Fruit fly (Drosophila melanogaster) whole organism, embryonic: ENCODE data around the gene CG42263.

Experiments
- Adf1 ChIP-seq: fragments of 200-800 bp; sonication (Bioruptor generic); IDR thresholded peaks from 2 replicates; pipeline ENCODE4 v1.3.6; 2022; ENCODE audit warnings: missing biosample characterization, missing genetic modification characterization
- Atf6 ChIP-seq: fragments of 200-800 bp; sonication (Bioruptor generic); IDR thresholded peaks from 2 replicates; pipeline ENCODE4 v1.3.6; 2022; ENCODE audit warnings: missing biosample characterization, missing genetic modification characterization
- Blimp-1 ChIP-seq: fragments of 200-800 bp; sonication (Bioruptor generic); optimal IDR thresholded peaks from 3 replicates; lab custom pipeline; 2018; ENCODE audit warnings: missing biosample characterization, missing genetic modification characterization, mild to moderate bottlenecking, moderate library complexity, missing genetic modification reagents
- CG10274 ChIP-seq: fragments of 200-800 bp; sonication (Bioruptor generic); optimal IDR thresholded peaks from 3 replicates; lab custom pipeline; 2017; ENCODE audit warnings: missing biosample characterization, mild to moderate bottlenecking, missing genetic modification characterization
- CG10321 ChIP-seq: fragments of 200-800 bp; sonication (Bioruptor generic); IDR thresholded peaks from 2 replicates; pipeline ENCODE4 v1.3.6; 2022; ENCODE audit warnings: missing biosample characterization, missing genetic modification characterization
- CG10654 ChIP-seq: fragments of 200-800 bp; sonication (Bioruptor generic); optimal IDR thresholded peaks from 2 replicates; lab custom pipeline; 2016; ENCODE audit warnings: missing biosample characterization, missing genetic modification characterization
- CG11456 ChIP-seq: fragments of 200-800 bp; sonication (Bioruptor generic); IDR thresholded peaks from 3 replicates; pipeline ENCODE4 v1.3.6; 2022; ENCODE audit warnings: missing biosample characterization, missing genetic modification characterization
- CG11560 ChIP-seq: fragments of 200-800 bp; sonication (Bioruptor generic); IDR thresholded peaks from 3 replicates; pipeline ENCODE4 v1.3.6; 2022; ENCODE audit warnings: missing biosample characterization, missing genetic modification characterization
- CG11696 ChIP-seq: fragments of 200-800 bp; sonication (Bioruptor generic); IDR thresholded peaks from 2 replicates; pipeline ENCODE4 v1.3.6; 2022; ENCODE audit warnings: missing biosample characterization, missing genetic modification characterization
- CG12071 ChIP-seq: fragments of 200-800 bp; sonication (Bioruptor generic); optimal IDR thresholded peaks from 3 replicates; lab custom pipeline; 2018; ENCODE audit warnings: missing biosample characterization, mild to moderate bottlenecking, missing genetic modification characterization
- CG12219 ChIP-seq: fragments of 200-800 bp; sonication (Bioruptor generic); optimal IDR thresholded peaks from 3 replicates; lab custom pipeline; 2018; ENCODE audit warnings: missing biosample characterization, mild to moderate bottlenecking, missing genetic modification characterization
- CG12299 ChIP-seq: fragments of 200-800 bp; sonication (Bioruptor generic); optimal IDR thresholded peaks from 2 replicates; lab custom pipeline; 2018; ENCODE audit warnings: missing biosample characterization, mild to moderate bottlenecking, missing genetic modification characterization
- CG13123 ChIP-seq: fragments of 200-800 bp; sonication (Bioruptor generic); optimal IDR thresholded peaks from 2 replicates; lab custom pipeline; 2016; ENCODE audit warnings: missing biosample characterization, missing genetic modification characterization
- CG1832 ChIP-seq: fragments of 200-800 bp; sonication (Bioruptor generic); optimal IDR thresholded peaks from 2 replicates; lab custom pipeline; 2017; ENCODE audit warnings: missing biosample characterization, mild to moderate bottlenecking, missing genetic modification characterization, inconsistent platforms
- CG2199 ChIP-seq: fragments of 200-800 bp; sonication (Bioruptor generic); IDR thresholded peaks from 3 replicates; pipeline ENCODE4 v1.3.6; 2022; ENCODE audit warnings: missing biosample characterization, missing genetic modification characterization
- CG2712 ChIP-seq: fragments of 200-800 bp; optimal IDR thresholded peaks from 3 replicates; lab custom pipeline; 2019; ENCODE audit warnings: missing biosample characterization, mild to moderate bottlenecking, missing genetic modification characterization, moderate library complexity
- CG42726 ChIP-seq: fragments of 200-800 bp; sonication (Bioruptor generic); IDR thresholded peaks from 2 replicates; pipeline ENCODE4 v1.3.6; 2022; ENCODE audit warnings: missing biosample characterization, missing genetic modification characterization; ENCODE audit not compliant: partially characterized antibody
- CG4282 ChIP-seq: fragments of 200-800 bp; sonication (Bioruptor generic); optimal IDR thresholded peaks from 2 replicates; lab custom pipeline; 2016; ENCODE audit warnings: missing biosample characterization, missing genetic modification characterization
- CG4360 ChIP-seq: fragments of 200-800 bp; sonication (Bioruptor generic); IDR thresholded peaks from 2 replicates; pipeline ENCODE4 v1.3.6; 2022; ENCODE audit warnings: missing biosample characterization, missing genetic modification characterization
- CG4424 ChIP-seq: fragments of 200-800 bp; sonication (Bioruptor generic); optimal IDR thresholded peaks from 3 replicates; lab custom pipeline; 2016; ENCODE audit warnings: missing biosample characterization, missing genetic modification characterization
- CG4617 ChIP-seq: fragments of 200-800 bp; sonication (Bioruptor generic); optimal IDR thresholded peaks from 3 replicates; lab custom pipeline; 2016; ENCODE audit warnings: missing biosample characterization, missing genetic modification characterization, borderline replicate concordance
- CG6175 ChIP-seq: fragments of 200-800 bp; sonication (Bioruptor generic); IDR thresholded peaks from 3 replicates; pipeline ENCODE4 v1.3.6; 2022; ENCODE audit warnings: missing biosample characterization, missing genetic modification characterization
- CG6854 ChIP-seq: fragments of 200-800 bp; sonication (Bioruptor generic); optimal IDR thresholded peaks from 3 replicates; lab custom pipeline; 2017; ENCODE audit warnings: missing biosample characterization, mild to moderate bottlenecking, missing genetic modification characterization
- Dfd ChIP-seq, 2 experiments: fragments of >200 bp; optimal IDR thresholded peaks; 2 replicates each; lab custom pipeline; 2017; ENCODE audit warnings: missing biosample characterization in 2 of 2, missing genetic modification characterization in 2 of 2
- ERR ChIP-seq: fragments of 200-800 bp; sonication (Bioruptor generic); optimal IDR thresholded peaks from 2 replicates; lab custom pipeline; 2016; ENCODE audit warnings: missing biosample characterization, missing genetic modification characterization
- Ets97D ChIP-seq: fragments of 200-800 bp; sonication (Bioruptor generic); optimal IDR thresholded peaks from 3 replicates; lab custom pipeline; 2016; ENCODE audit warnings: missing biosample characterization, missing genetic modification characterization
- Fer2 ChIP-seq: fragments of 200-800 bp; sonication (Bioruptor generic); optimal IDR thresholded peaks from 2 replicates; lab custom pipeline; 2018; ENCODE audit warnings: missing biosample characterization, mild to moderate bottlenecking, missing genetic modification characterization, moderate library complexity
- Hr3 ChIP-seq: fragments of 200-800 bp; sonication (Bioruptor generic); optimal IDR thresholded peaks from 3 replicates; lab custom pipeline; 2016; ENCODE audit warnings: missing biosample characterization, missing genetic modification characterization
- Nf-YC ChIP-seq: fragments of 200-800 bp; optimal IDR thresholded peaks from 3 replicates; lab custom pipeline; 2019; ENCODE audit warnings: missing biosample characterization, mild to moderate bottlenecking, missing genetic modification characterization, moderate library complexity
- Oaz ChIP-seq: fragments of 200-800 bp; sonication (Bioruptor generic); IDR thresholded peaks from 2 replicates; pipeline ENCODE4 v1.3.6; 2022; ENCODE audit warnings: missing biosample characterization, missing genetic modification characterization
- Scr ChIP-seq: fragments of 200-800 bp; sonication (Bioruptor generic); IDR thresholded peaks from 2 replicates; pipeline ENCODE4 v1.3.6; 2022; ENCODE audit warnings: missing biosample characterization, missing genetic modification characterization; ENCODE audit not compliant: partially characterized antibody
- Side ChIP-seq: fragments of 200-800 bp; sonication (Bioruptor generic); optimal IDR thresholded peaks from 2 replicates; lab custom pipeline; 2016; ENCODE audit warnings: missing biosample characterization, missing genetic modification characterization
- Ssrp ChIP-seq: fragments of 200-800 bp; sonication (Bioruptor generic); optimal IDR thresholded peaks from 2 replicates; lab custom pipeline; 2018; ENCODE audit warnings: missing biosample characterization, mild to moderate bottlenecking, missing genetic modification characterization, moderate library complexity
- Stat92E ChIP-seq, 3 experiments: fragments of >200 bp in 2 of 3; fragments of 200-800 bp in 1 of 3; sonication (Bioruptor generic) in 1 of 3; optimal IDR thresholded peaks; 2 replicates each; lab custom pipeline; 2017 to 2019; ENCODE audit warnings: missing biosample characterization in 3 of 3, missing genetic modification characterization in 3 of 3, mild to moderate bottlenecking in 1 of 3, moderate library complexity in 1 of 3
- Taf1 ChIP-seq: fragments of 200-800 bp; sonication (Bioruptor generic); IDR thresholded peaks from 2 replicates; pipeline ENCODE4 v1.3.6; 2022; ENCODE audit warnings: missing biosample characterization, missing genetic modification characterization
- al ChIP-seq: fragments of 200-800 bp; sonication (Bioruptor generic); IDR thresholded peaks from 2 replicates; pipeline ENCODE4 v1.3.6; 2022; ENCODE audit warnings: missing biosample characterization, missing genetic modification characterization
- bigmax ChIP-seq: fragments of 200-800 bp; sonication (Bioruptor generic); optimal IDR thresholded peaks from 2 replicates; lab custom pipeline; 2018; ENCODE audit warnings: missing biosample characterization, mild to moderate bottlenecking, missing genetic modification characterization
- eyg ChIP-seq: fragments of 200-800 bp; sonication (Bioruptor generic); optimal IDR thresholded peaks from 3 replicates; lab custom pipeline; 2016; ENCODE audit warnings: missing biosample characterization, missing genetic modification characterization
- grau ChIP-seq: fragments of 200-800 bp; optimal IDR thresholded peaks from 3 replicates; lab custom pipeline; 2019; ENCODE audit warnings: missing biosample characterization, mild to moderate bottlenecking, missing genetic modification characterization, moderate library complexity
- hth ChIP-seq: fragments of >200 bp; optimal IDR thresholded peaks from 2 replicates; lab custom pipeline; 2017; ENCODE audit warnings: inconsistent platforms
- insv ChIP-seq, 2 experiments: fragments of 200-800 bp; sonication (Bioruptor generic); optimal IDR thresholded peaks; 3 replicates each; lab custom pipeline; 2016 to 2018; ENCODE audit warnings: missing biosample characterization in 2 of 2, missing genetic modification characterization in 2 of 2
- lab ChIP-seq: fragments of 200-800 bp; sonication (Bioruptor generic); optimal IDR thresholded peaks from 3 replicates; lab custom pipeline; 2017; ENCODE audit warnings: missing biosample characterization, missing genetic modification characterization, mild to moderate bottlenecking, moderate library complexity, missing genetic modification reagents
- odd ChIP-seq: fragments of 200-800 bp; sonication (Bioruptor generic); optimal IDR thresholded peaks from 2 replicates; lab custom pipeline; 2017; ENCODE audit warnings: missing biosample characterization, mild to moderate bottlenecking, missing genetic modification characterization
- pan ChIP-seq, 4 experiments: fragments of >200 bp in 3 of 4; fragments of 200-800 bp in 1 of 4; sonication (Bioruptor generic) in 1 of 4; optimal IDR thresholded peaks in 3 of 4; IDR thresholded peaks in 1 of 4; 2 replicates each; pipeline versions ENCODE4 v1.3.6 to Lab custom; 2017 to 2022; ENCODE audit warnings: missing biosample characterization in 2 of 4, missing genetic modification characterization in 2 of 4, mixed read lengths in 1 of 4
- peb ChIP-seq: fragments of 200-800 bp; sonication (Bioruptor generic); IDR thresholded peaks from 2 replicates; pipeline ENCODE4 v1.3.6; 2022; ENCODE audit warnings: missing biosample characterization, missing genetic modification characterization
- pros ChIP-seq: fragments of 200-800 bp; sonication (Bioruptor generic); optimal IDR thresholded peaks from 3 replicates; lab custom pipeline; 2019; ENCODE audit warnings: missing biosample characterization, mild to moderate bottlenecking, missing genetic modification characterization, moderate library complexity
- sd ChIP-seq: fragments of 200-800 bp; sonication (Bioruptor generic); optimal IDR thresholded peaks from 3 replicates; lab custom pipeline; 2018; ENCODE audit warnings: missing biosample characterization, mild to moderate bottlenecking, missing genetic modification characterization, moderate library complexity
- slou ChIP-seq: fragments of 200-800 bp; sonication (Bioruptor generic); optimal IDR thresholded peaks from 3 replicates; lab custom pipeline; 2016; ENCODE audit warnings: missing biosample characterization, missing genetic modification characterization
- stwl ChIP-seq: fragments of 200-800 bp; sonication (Bioruptor generic); optimal IDR thresholded peaks from 3 replicates; lab custom pipeline; 2018; ENCODE audit warnings: missing biosample characterization, mild to moderate bottlenecking, missing genetic modification characterization, moderate library complexity
- trh ChIP-seq: fragments of 200-800 bp; sonication (Bioruptor generic); optimal IDR thresholded peaks from 2 replicates; lab custom pipeline; 2016; ENCODE audit warnings: missing biosample characterization, missing genetic modification characterization
- z ChIP-seq: fragments of 200-800 bp; sonication (Bioruptor generic); IDR thresholded peaks from 3 replicates; pipeline ENCODE4 v1.3.6; 2022; ENCODE audit warnings: missing biosample characterization, missing genetic modification characterization

The CG42263 gene

DNA sequence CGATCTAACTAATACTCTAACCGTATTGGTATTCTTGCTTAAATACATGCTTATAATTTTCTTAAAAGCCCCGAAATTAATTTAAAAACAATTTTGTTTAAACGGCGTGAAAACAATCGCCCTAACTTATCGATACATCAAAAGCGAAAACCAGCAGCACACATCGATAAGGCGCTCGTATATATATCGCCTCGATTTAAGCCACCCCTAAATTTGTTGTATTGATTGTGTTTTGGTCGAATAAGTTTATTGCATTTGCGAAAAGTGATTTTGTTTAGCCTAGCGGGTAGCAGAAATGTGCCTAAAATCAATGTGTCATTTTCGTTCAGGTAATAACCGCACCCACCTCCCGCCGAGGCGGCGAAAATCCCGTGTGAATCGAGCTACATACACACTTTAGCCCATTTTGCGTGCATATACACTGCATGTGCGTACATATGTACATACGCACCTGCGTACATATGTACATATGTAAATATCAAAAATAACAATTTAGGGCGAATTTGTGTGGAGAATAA is 36.2 kb upstream of the CG42263 start, which contains the start of the genes CG7646 and Nca (continued):
- TF ChIP-seq CG11696 (GFP tag; lab: Robert Waterston, UW), result no peak
- peak; percentile 31 for TF ChIP-seq Ets97D (GFP tag; lab: Kevin White, UChicago)
- TF ChIP-seq CG2199 (GFP tag; lab: Robert Waterston, UW), result no peak
- no peak for TF ChIP-seq Adf1 (GFP tag; lab: Robert Waterston, UW)
- no peak for TF ChIP-seq Oaz (GFP tag; lab: Robert Waterston, UW)
- TF ChIP-seq CG2712 (tag; lab: Kevin White, UChicago), result peak; percentile 17
- TF ChIP-seq peb (GFP tag; lab: Robert Waterston, UW), result no peak
- TF ChIP-seq CG1832 (GFP tag; lab: Kevin White, UChicago), result no peak
- no peak for TF ChIP-seq CG6175 (GFP tag; lab: Robert Waterston, UW)
- TF ChIP-seq CG12299 (tag; lab: Kevin White, UChicago), result no peak
- no peak for TF ChIP-seq trh (GFP tag; lab: Kevin White, UChicago)
- TF ChIP-seq Nf-YC (tag; lab: Kevin White, UChicago), result no peak
- no peak for TF ChIP-seq pan (optimal IDR thresholded peaks at IDR 0.05; lab: Kevin White, UChicago)
- no peak for TF ChIP-seq pan (GFP tag; optimal IDR thresholded peaks at IDR 0.05 in 1 of 2, IDR thresholded peaks at IDR 0.05 in 1 of 2)
- peak; percentile 85 for TF ChIP-seq CG42726 (GFP tag; lab: Robert Waterston, UW)
- no peak for TF ChIP-seq Blimp-1 (GFP tag; lab: Kevin White, UChicago)
- TF ChIP-seq CG4424 (GFP tag; lab: Kevin White, UChicago), result no peak
- TF ChIP-seq lab, result no peak
- peak; percentile 65 for TF ChIP-seq CG4617
- no peak for TF ChIP-seq slou (GFP tag; lab: Kevin White, UChicago)
- peak; percentile 76 for TF ChIP-seq stwl
- TF ChIP-seq CG12071 (GFP tag; lab: Kevin White, UChicago), result no peak
- no peak for TF ChIP-seq CG6854 (GFP tag; lab: Kevin White, UChicago)
- no peak for TF ChIP-seq bigmax (GFP tag; lab: Kevin White, UChicago)
- peak in 1 of 2 experiments; percentile 91 for TF ChIP-seq insv (GFP tag; optimal IDR thresholded peaks at IDR 0.05; lab: Kevin White, UChicago)
- TF ChIP-seq CG11560 (tag; lab: Robert Waterston, UW), result no peak
- no peak for TF ChIP-seq CG13123 (GFP tag; lab: Kevin White, UChicago)
- no peak for TF ChIP-seq CG10274
- TF ChIP-seq sd (tag; lab: Kevin White, UChicago), result no peak
- no peak for TF ChIP-seq Taf1 (GFP tag; lab: Robert Waterston, UW)
- TF ChIP-seq CG12219 (GFP tag; lab: Kevin White, UChicago), result no peak
- no peak for TF ChIP-seq z (GFP tag; lab: Robert Waterston, UW)
- no peak for TF ChIP-seq Hr3 (GFP tag; lab: Kevin White, UChicago)
- TF ChIP-seq Side (GFP tag; lab: Kevin White, UChicago), result no peak
- TF ChIP-seq eyg (GFP tag; lab: Kevin White, UChicago), result no peak
- TF ChIP-seq Dfd (GFP tag; optimal IDR thresholded peaks at IDR 0.05; lab: Kevin White, UChicago), result no peak
- TF ChIP-seq ERR, result no peak
- TF ChIP-seq Ssrp (tag; lab: Kevin White, UChicago), result no peak
- peak; percentile 93 for TF ChIP-seq Scr
- TF ChIP-seq CG4282 (GFP tag; lab: Kevin White, UChicago), result no peak
- no peak for TF ChIP-seq CG10321 (GFP tag; lab: Robert Waterston, UW)
- TF ChIP-seq odd (GFP tag; lab: Kevin White, UChicago), result no peak
- no peak for TF ChIP-seq CG4360
- no peak for TF ChIP-seq Stat92E (GFP tag; optimal IDR thresholded peaks at IDR 0.05; lab: Kevin White, UChicago)
- TF ChIP-seq hth (lab: Kevin White, UChicago), result no peak
- TF ChIP-seq al (GFP tag; lab: Robert Waterston, UW), result no peak
- no peak for TF ChIP-seq Fer2 (tag; lab: Kevin White, UChicago)
- TF ChIP-seq CG11456 (GFP tag; lab: Robert Waterston, UW), result no peak
- TF ChIP-seq pros (GFP tag; lab: Kevin White, UChicago), result no peak
- TF ChIP-seq Atf6 (GFP tag; lab: Robert Waterston, UW), result no peak
- no peak for TF ChIP-seq CG10654 (GFP tag; lab: Kevin White, UChicago)
- no peak for TF ChIP-seq grau (tag; lab: Kevin White, UChicago)
